Worm (Caenorhabditis elegans): ENCODE results near the gene srx-7.

DNA sequence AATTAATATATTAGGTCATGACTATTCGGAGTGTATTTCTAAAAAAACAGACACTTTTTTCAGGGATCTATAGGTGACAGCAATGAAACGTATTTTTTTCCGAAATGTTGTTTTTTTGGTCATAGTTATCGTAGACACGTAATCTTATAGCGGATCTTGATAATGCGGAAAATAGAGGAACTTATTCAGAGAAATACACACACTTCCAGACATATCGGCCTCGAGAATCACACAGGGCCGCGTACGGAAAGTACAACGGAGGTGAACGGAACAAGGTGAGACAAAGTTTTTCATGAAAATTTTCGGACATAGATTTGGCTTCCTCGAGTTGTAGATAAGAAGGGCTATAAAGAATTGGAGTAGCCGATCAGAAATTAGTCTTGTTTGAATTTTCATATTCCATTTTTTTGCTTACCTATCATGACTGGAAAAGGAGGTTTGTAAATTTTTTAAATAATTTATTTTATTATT is 20.9 kb upstream of the srx-7 start, which contains the start of gene nhr-155:
- TF ChIP-seq unc-39 (tag; optimal IDR thresholded peaks at IDR 0.05) (no peak), nhr-23 (tag; optimal IDR thresholded peaks at IDR 0.05) (peak; percentile 87), ztf-11 (tag; optimal IDR thresholded peaks at IDR 0.05) (no peak)
